Fruit fly (Drosophila melanogaster): ENCODE measurements around the gene jp.

The jp gene

dm6 chr2L:9498185-9498984 is 68.2 kb downstream of the jp start (continued):
- TF ChIP-seq dmrt99B (tag; optimal IDR thresholded peaks at IDR 0.05) (peak; percentile 74), Doc2 (GFP tag; IDR thresholded peaks at IDR 0.05) (no peak), Ets97D (GFP tag; optimal IDR thresholded peaks at IDR 0.05) (peak; percentile 27), CG6254 (GFP tag; optimal IDR thresholded peaks at IDR 0.05) (no peak), Ptx1 (GFP tag; IDR thresholded peaks at IDR 0.05) (peak; percentile 73), HLH3B (GFP tag; IDR thresholded peaks at IDR 0.05) (peak; percentile 66), wor (GFP tag; IDR thresholded peaks at IDR 0.05) (no peak), Rfx (GFP tag; IDR thresholded peaks at IDR 0.05) (peak; percentile 66), Dip2 (GFP tag; IDR thresholded peaks at IDR 0.05) (no peak), fu2 (GFP tag; optimal IDR thresholded peaks at IDR 0.05) (no peak), CG11696 (GFP tag; IDR thresholded peaks at IDR 0.05) (0 out of 2 replicates have a peak, but pooled peaks have one; percentile 18), row (GFP tag; IDR thresholded peaks at IDR 0.05) (peak; percentile 87), zfh1 (GFP tag; IDR thresholded peaks at IDR 0.05) (peak; percentile 69; the same call in 2 of the 3 replicates), CG6791 (GFP tag; IDR thresholded peaks at IDR 0.05; ENCODE audit: partially characterized antibody) (no peak), tio (GFP tag; optimal IDR thresholded peaks at IDR 0.05) (peak; percentile 50), seq (GFP tag; IDR thresholded peaks at IDR 0.05) (0 out of 2 replicates have a peak, but pooled peaks have one; percentile 40), Nf-YB (GFP tag; optimal IDR thresholded peaks at IDR 0.05) (peak; percentile 27), vfl (GFP tag; optimal IDR thresholded peaks at IDR 0.05) (no peak), CG10543 (GFP tag; optimal IDR thresholded peaks at IDR 0.05) (peak; percentile 44), ATbp (GFP tag; optimal IDR thresholded peaks at IDR 0.05) (no peak), pros (GFP tag; optimal IDR thresholded peaks at IDR 0.05) (no peak), CG17829 (tag; optimal IDR thresholded peaks at IDR 0.05) (peak; percentile 70), Xrp1 (GFP tag; IDR thresholded peaks at IDR 0.05) (peak; percentile 68), Blimp-1 (GFP tag; optimal IDR thresholded peaks at IDR 0.05) (peak; percentile 68), CG30403 (GFP tag; optimal IDR thresholded peaks at IDR 0.05) (peak; percentile 56), pita (GFP tag; optimal IDR thresholded peaks at IDR 0.05) (no peak), CG9437 (GFP tag; optimal IDR thresholded peaks at IDR 0.05) (peak; percentile 62), CG7839 (tag; optimal IDR thresholded peaks at IDR 0.05) (peak; percentile 82), CG5953 (GFP tag; IDR thresholded peaks at IDR 0.05) (no peak), dm (GFP tag; optimal IDR thresholded peaks at IDR 0.05) (no peak), sim (GFP tag; IDR thresholded peaks at IDR 0.05) (peak; percentile 45; the same call in 1 of the 2 replicates), shn (GFP tag; optimal IDR thresholded peaks at IDR 0.05) (peak; percentile 6), CG14441 (GFP tag; IDR thresholded peaks at IDR 0.05) (peak; percentile 80), CG3065 (GFP tag; optimal IDR thresholded peaks at IDR 0.05) (peak; percentile 5), CG17612 (GFP tag; IDR thresholded peaks at IDR 0.05) (0 out of 2 replicates have a peak, but pooled peaks have one; percentile 6), lov (optimal IDR thresholded peaks at IDR 0.05) (no peak), lov (GFP tag; IDR thresholded peaks at IDR 0.05) (peak; percentile 62; the same call in 1 of the 3 replicates), CG9797 (GFP tag; optimal IDR thresholded peaks at IDR 0.05) (no peak), CG33557 (GFP tag; optimal IDR thresholded peaks at IDR 0.05) (no peak), gcm (GFP tag; optimal IDR thresholded peaks at IDR 0.05) (no peak), chn (GFP tag; optimal IDR thresholded peaks at IDR 0.05) (peak; percentile 12), bowl (GFP tag; IDR thresholded peaks at IDR 0.05) (no peak), CG12744 (GFP tag; optimal IDR thresholded peaks at IDR 0.05) (peak; percentile 32), CG17912 (GFP tag; optimal IDR thresholded peaks at IDR 0.05) (no peak), MBD-R2 (GFP tag; IDR thresholded peaks at IDR 0.05) (no peak; the same call in 1 of the 2 replicates), MTF-1 (GFP tag; optimal IDR thresholded peaks at IDR 0.05; ENCODE audit: borderline replicate concordance) (no peak), klu (GFP tag; IDR thresholded peaks at IDR 0.05) (no peak), onecut (GFP tag; IDR thresholded peaks at IDR 0.05) (peak; percentile 54), dan (GFP tag; IDR thresholded peaks at IDR 0.05) (no peak), CG10366 (GFP tag; IDR thresholded peaks at IDR 0.05) (peak; percentile 64)

Data from whole organism, embryonic.